Fruit fly (Drosophila melanogaster) whole organism, prepupa: ENCODE data around the gene Smvt.

ENCODE experiments used
- CG10631 ChIP-seq: fragments of 200-800 bp; sonication (Bioruptor generic); optimal IDR thresholded peaks from 2 replicates; lab custom pipeline; 2016; ENCODE audit warnings: missing biosample characterization, missing genetic modification characterization
- CG10669 ChIP-seq: fragments of 200-800 bp; sonication (Bioruptor generic); optimal IDR thresholded peaks from 3 replicates; lab custom pipeline; 2018; ENCODE audit warnings: missing biosample characterization, mild to moderate bottlenecking, missing genetic modification characterization, moderate library complexity
- CG11294 ChIP-seq: fragments of 200-800 bp; sonication (Bioruptor generic); IDR thresholded peaks from 2 replicates; pipeline ENCODE4 v1.3.6; 2022; ENCODE audit warnings: missing biosample characterization, missing genetic modification characterization
- CG11762 ChIP-seq: fragments of 200-800 bp; sonication (Bioruptor generic); optimal IDR thresholded peaks from 3 replicates; lab custom pipeline; 2016; ENCODE audit warnings: missing biosample characterization, missing genetic modification characterization; ENCODE audit not compliant: insufficient read depth
- CG11902 ChIP-seq: fragments of 200-800 bp; sonication (Bioruptor generic); optimal IDR thresholded peaks from 3 replicates; lab custom pipeline; 2016; ENCODE audit warnings: missing biosample characterization, missing genetic modification characterization
- CG15336 ChIP-seq: fragments of 200-800 bp; sonication (Bioruptor generic); IDR thresholded peaks from 2 replicates; pipeline ENCODE4 v1.3.6; 2022; ENCODE audit warnings: missing biosample characterization, missing genetic modification characterization
- CG1621 ChIP-seq: fragments of 200-800 bp; sonication (Bioruptor generic); optimal IDR thresholded peaks from 3 replicates; lab custom pipeline; 2018; ENCODE audit warnings: missing biosample characterization, mild to moderate bottlenecking, missing genetic modification characterization
- CG3032 ChIP-seq: fragments of 200-800 bp; optimal IDR thresholded peaks from 2 replicates; lab custom pipeline; 2019; ENCODE audit warnings: missing biosample characterization, mild to moderate bottlenecking, missing genetic modification characterization, moderate library complexity
- CG31627 ChIP-seq: fragments of 200-800 bp; sonication (Bioruptor generic); optimal IDR thresholded peaks from 3 replicates; lab custom pipeline; 2016; ENCODE audit warnings: missing biosample characterization, missing genetic modification characterization
- CG32006 ChIP-seq: fragments of 200-800 bp; sonication (Bioruptor generic); optimal IDR thresholded peaks from 3 replicates; lab custom pipeline; 2017; ENCODE audit warnings: missing biosample characterization, mild to moderate bottlenecking, missing genetic modification characterization
- CG34406 ChIP-seq: fragments of 200-800 bp; sonication (Bioruptor generic); optimal IDR thresholded peaks from 3 replicates; lab custom pipeline; 2016; ENCODE audit warnings: missing biosample characterization, missing genetic modification characterization
- CG3919 ChIP-seq: fragments of 200-800 bp; sonication (Bioruptor generic); optimal IDR thresholded peaks from 3 replicates; lab custom pipeline; 2016; ENCODE audit warnings: missing biosample characterization, missing genetic modification characterization
- CG4318 ChIP-seq: fragments of 200-800 bp; sonication (Bioruptor generic); optimal IDR thresholded peaks from 3 replicates; lab custom pipeline; 2017; ENCODE audit warnings: missing biosample characterization, mild to moderate bottlenecking, missing genetic modification characterization
- CG6163 ChIP-seq: fragments of 200-800 bp; sonication (Bioruptor generic); IDR thresholded peaks from 3 replicates; pipeline ENCODE4 v1.3.6; 2022; ENCODE audit warnings: missing biosample characterization, missing genetic modification characterization
- CG6276 ChIP-seq: fragments of 200-800 bp; sonication (Bioruptor generic); optimal IDR thresholded peaks from 2 replicates; lab custom pipeline; 2017; ENCODE audit warnings: missing biosample characterization, mild to moderate bottlenecking, missing genetic modification characterization
- CG6792 ChIP-seq: fragments of 200-800 bp; sonication (Bioruptor generic); optimal IDR thresholded peaks from 3 replicates; lab custom pipeline; 2016; ENCODE audit warnings: missing biosample characterization, missing genetic modification characterization
- CG6854 ChIP-seq: fragments of 200-800 bp; sonication (Bioruptor generic); optimal IDR thresholded peaks from 2 replicates; lab custom pipeline; 2017; ENCODE audit warnings: missing biosample characterization, mild to moderate bottlenecking, missing genetic modification characterization
- CG7368 ChIP-seq: fragments of 200-800 bp; sonication (Bioruptor generic); optimal IDR thresholded peaks from 3 replicates; lab custom pipeline; 2016; ENCODE audit warnings: missing biosample characterization, missing genetic modification characterization
- CG8119 ChIP-seq: fragments of 200-800 bp; sonication (Bioruptor generic); IDR thresholded peaks from 3 replicates; pipeline ENCODE4 v1.3.6; 2022; ENCODE audit warnings: missing biosample characterization, missing genetic modification characterization
- CG8319 ChIP-seq: fragments of 200-800 bp; sonication (Bioruptor generic); optimal IDR thresholded peaks from 3 replicates; lab custom pipeline; 2016; ENCODE audit warnings: missing biosample characterization, missing genetic modification characterization
- CG9139 ChIP-seq: fragments of 200-800 bp; sonication (Bioruptor generic); optimal IDR thresholded peaks from 3 replicates; lab custom pipeline; 2017; ENCODE audit warnings: missing biosample characterization, mild to moderate bottlenecking, missing genetic modification characterization
- Eip75B ChIP-seq: fragments of 200-800 bp; sonication (Bioruptor generic); optimal IDR thresholded peaks from 3 replicates; lab custom pipeline; 2016; ENCODE audit warnings: missing biosample characterization, missing genetic modification characterization
- Eip78C ChIP-seq: fragments of 200-800 bp; sonication (Bioruptor generic); peaks from one replicate; lab custom pipeline; 2016; ENCODE audit warnings: missing biosample characterization, missing genetic modification characterization
- Eip93F ChIP-seq: fragments of 200-800 bp; sonication (Bioruptor generic); optimal IDR thresholded peaks from 2 replicates; lab custom pipeline; 2016; ENCODE audit warnings: missing biosample characterization, mild to moderate bottlenecking, missing genetic modification characterization
- Ets21C ChIP-seq: fragments of 200-800 bp; sonication (Bioruptor generic); optimal IDR thresholded peaks from 3 replicates; lab custom pipeline; 2016; ENCODE audit warnings: missing biosample characterization, missing genetic modification characterization
- Ets96B ChIP-seq: fragments of 200-800 bp; optimal IDR thresholded peaks from 2 replicates; lab custom pipeline; 2019; ENCODE audit warnings: missing biosample characterization, mild to moderate bottlenecking, missing genetic modification characterization, moderate library complexity
- Gug ChIP-seq: fragments of 200-800 bp; sonication (Bioruptor generic); IDR thresholded peaks from 2 replicates; pipeline ENCODE4 v1.3.6; 2022; ENCODE audit warnings: missing biosample characterization, missing genetic modification characterization
- Hr4 ChIP-seq: fragments of 200-800 bp; sonication (Bioruptor generic); optimal IDR thresholded peaks from 3 replicates; lab custom pipeline; 2016; ENCODE audit warnings: missing biosample characterization, missing genetic modification characterization
- Lpt ChIP-seq: fragments of 200-800 bp; sonication (Bioruptor generic); optimal IDR thresholded peaks from 3 replicates; lab custom pipeline; 2016; ENCODE audit warnings: missing biosample characterization, missing genetic modification characterization
- OdsH ChIP-seq: fragments of 200-800 bp; sonication (Bioruptor generic); optimal IDR thresholded peaks from 3 replicates; lab custom pipeline; 2016; ENCODE audit warnings: missing biosample characterization, missing genetic modification characterization
- Smox ChIP-seq: fragments of 200-800 bp; sonication (Bioruptor generic); optimal IDR thresholded peaks from 3 replicates; lab custom pipeline; 2016; ENCODE audit warnings: missing biosample characterization, missing genetic modification characterization
- Sox102F ChIP-seq: fragments of 200-800 bp; sonication (Bioruptor generic); optimal IDR thresholded peaks from 2 replicates; lab custom pipeline; 2016; ENCODE audit warnings: missing biosample characterization, mild to moderate bottlenecking, missing genetic modification characterization
- Sox14 ChIP-seq: fragments of 200-800 bp; sonication (Bioruptor generic); optimal IDR thresholded peaks from 3 replicates; lab custom pipeline; 2016; ENCODE audit warnings: missing biosample characterization, missing genetic modification characterization
- Sox15 ChIP-seq: fragments of 200-800 bp; sonication (Bioruptor generic); optimal IDR thresholded peaks from 3 replicates; lab custom pipeline; 2016; ENCODE audit warnings: missing biosample characterization, missing genetic modification characterization
- achi ChIP-seq: fragments of 200-800 bp; sonication (Bioruptor generic); optimal IDR thresholded peaks from 3 replicates; lab custom pipeline; 2016; ENCODE audit warnings: missing biosample characterization, missing genetic modification characterization
- acj6 ChIP-seq: fragments of 200-800 bp; sonication (Bioruptor generic); optimal IDR thresholded peaks from 3 replicates; lab custom pipeline; 2016; ENCODE audit warnings: missing biosample characterization, missing genetic modification characterization
- cyc ChIP-seq: fragments of 200-800 bp; sonication (Bioruptor generic); optimal IDR thresholded peaks from 3 replicates; lab custom pipeline; 2016; ENCODE audit warnings: missing biosample characterization, missing genetic modification characterization
- dac ChIP-seq: fragments of 200-800 bp; sonication (Bioruptor generic); optimal IDR thresholded peaks from 2 replicates; lab custom pipeline; 2017; ENCODE audit warnings: missing biosample characterization, mild to moderate bottlenecking, missing genetic modification characterization
- dsx ChIP-seq: fragments of 200-800 bp; optimal IDR thresholded peaks from 3 replicates; lab custom pipeline; 2019; ENCODE audit warnings: missing biosample characterization, mild to moderate bottlenecking, missing genetic modification characterization, moderate library complexity; ENCODE audit not compliant: poor library complexity, severe bottlenecking
- eg ChIP-seq: fragments of 200-800 bp; sonication (Bioruptor generic); IDR thresholded peaks from 3 replicates; pipeline ENCODE4 v1.3.6; 2022; ENCODE audit warnings: missing biosample characterization, missing genetic modification characterization
- esn ChIP-seq: fragments of 200-800 bp; sonication (Bioruptor generic); optimal IDR thresholded peaks from 2 replicates; lab custom pipeline; 2016; ENCODE audit warnings: missing biosample characterization, mild to moderate bottlenecking, missing genetic modification characterization, moderate library complexity
- fd85E ChIP-seq: fragments of 200-800 bp; sonication (Bioruptor generic); optimal IDR thresholded peaks from 3 replicates; lab custom pipeline; 2016; ENCODE audit warnings: missing biosample characterization, missing genetic modification characterization
- fkh ChIP-seq: fragments of 200-800 bp; sonication (Bioruptor generic); optimal IDR thresholded peaks from 3 replicates; lab custom pipeline; 2017; ENCODE audit warnings: missing biosample characterization, mild to moderate bottlenecking, missing genetic modification characterization, moderate library complexity
- lz ChIP-seq: fragments of 200-800 bp; sonication (Bioruptor generic); optimal IDR thresholded peaks from 3 replicates; lab custom pipeline; 2016; ENCODE audit warnings: missing biosample characterization, missing genetic modification characterization
- net ChIP-seq: fragments of 200-800 bp; sonication (Bioruptor generic); optimal IDR thresholded peaks from 3 replicates; lab custom pipeline; 2016; ENCODE audit warnings: missing biosample characterization, missing genetic modification characterization
- pdm3 ChIP-seq: fragments of 200-800 bp; sonication (Bioruptor generic); optimal IDR thresholded peaks from 3 replicates; lab custom pipeline; 2016; ENCODE audit warnings: missing biosample characterization, missing genetic modification characterization
- salr ChIP-seq, 2 experiments: fragments of 200-800 bp; sonication (Bioruptor generic); optimal IDR thresholded peaks; 3 replicates each; lab custom pipeline; 2016 to 2018; ENCODE audit warnings: missing biosample characterization in 2 of 2, missing genetic modification characterization in 2 of 2, mild to moderate bottlenecking in 1 of 2
- svp ChIP-seq: fragments of 200-800 bp; sonication (Bioruptor generic); peaks from one replicate; lab custom pipeline; 2016; ENCODE audit warnings: missing biosample characterization, missing genetic modification characterization
- topi ChIP-seq: fragments of 200-800 bp; sonication (Bioruptor generic); optimal IDR thresholded peaks from 3 replicates; lab custom pipeline; 2016; ENCODE audit warnings: missing biosample characterization, missing genetic modification characterization
- vri ChIP-seq: fragments of 200-800 bp; sonication (Bioruptor generic); optimal IDR thresholded peaks from 3 replicates; lab custom pipeline; 2016; ENCODE audit warnings: missing biosample characterization, mild to moderate bottlenecking, missing genetic modification characterization

The Smvt gene

dm6 chr3R:31768198-31768597 is 6.8 kb upstream of the Smvt start (continued):
- TF ChIP-seq Gug (peak; percentile 65), CG8319 (GFP tag; lab: Kevin White, UChicago) (no peak), fd85E (GFP tag; lab: Kevin White, UChicago) (no peak), Eip93F (GFP tag; lab: Kevin White, UChicago) (no peak), esn (no peak), CG9139 (GFP tag; lab: Kevin White, UChicago) (no peak), CG10669 (GFP tag; lab: Kevin White, UChicago) (peak; percentile 24), CG6276 (peak; percentile 83), Eip78C (GFP tag; lab: Kevin White, UChicago) (peak; percentile 91), Sox102F (GFP tag; lab: Kevin White, UChicago) (no peak), CG1621 (tag; lab: Kevin White, UChicago) (no peak), fkh (GFP tag; lab: Kevin White, UChicago) (no peak), CG10631 (GFP tag; lab: Kevin White, UChicago) (peak; percentile 68), achi (GFP tag; lab: Kevin White, UChicago) (peak; percentile 81), CG11762 (GFP tag; lab: Kevin White, UChicago) (peak; percentile 62)

dm6 chr3R:31767528-31767927 is 6.1 kb upstream of the Smvt start:
- TF ChIP-seq CG15336 (GFP tag; lab: Robert Waterston, UW) (peak; percentile 63), Sox15 (peak; percentile 13), eg (no peak), Hr4 (peak; percentile 75), CG11294 (no peak), OdsH (GFP tag; lab: Kevin White, UChicago) (peak; percentile 71), Smox (GFP tag; lab: Kevin White, UChicago) (no peak), Sox14 (peak; percentile 4), acj6 (GFP tag; lab: Kevin White, UChicago) (peak; percentile 59), Eip75B (GFP tag; lab: Kevin White, UChicago) (no peak), dsx (GFP tag; lab: Kevin White, UChicago) (no peak), lz (peak; percentile 10), Eip93F (GFP tag; lab: Kevin White, UChicago) (no peak), net (GFP tag; lab: Kevin White, UChicago) (peak; percentile 32), svp (GFP tag; lab: Kevin White, UChicago) (peak; percentile 78), CG4318 (GFP tag; lab: Kevin White, UChicago) (peak; percentile 57), CG8119 (GFP tag; lab: Robert Waterston, UW) (peak; percentile 60), Ets21C (GFP tag; lab: Kevin White, UChicago) (no peak), CG6276 (peak; percentile 58), CG31627 (GFP tag; lab: Kevin White, UChicago) (no peak), fd85E (GFP tag; lab: Kevin White, UChicago) (no peak), esn (peak; percentile 5), pdm3 (GFP tag; lab: Kevin White, UChicago) (peak; percentile 52), topi (GFP tag; lab: Kevin White, UChicago) (peak; percentile 3), CG10631 (GFP tag; lab: Kevin White, UChicago) (peak; percentile 61), CG7368 (GFP tag; lab: Kevin White, UChicago) (peak; percentile 23), dac (GFP tag; lab: Kevin White, UChicago) (peak; percentile 28), Lpt (GFP tag; lab: Kevin White, UChicago) (peak; percentile 14), CG11902 (GFP tag; lab: Kevin White, UChicago) (peak; percentile 23), CG34406 (peak; percentile 50), CG6854 (GFP tag; lab: Kevin White, UChicago) (no peak), Ets96B (tag; lab: Kevin White, UChicago) (peak; percentile 30), CG32006 (GFP tag; lab: Kevin White, UChicago) (peak; percentile 82), vri (GFP tag; lab: Kevin White, UChicago) (no peak), achi (GFP tag; lab: Kevin White, UChicago) (peak; percentile 50), Gug (no peak), Eip78C (GFP tag; lab: Kevin White, UChicago) (peak; percentile 92), salr (GFP tag; optimal IDR thresholded peaks at IDR 0.05; lab: Kevin White, UChicago) (peak in 1 of 2 experiments; percentile 51), CG6163 (no peak), CG3919 (GFP tag; lab: Kevin White, UChicago) (peak; percentile 53), cyc (GFP tag; lab: Kevin White, UChicago) (peak; percentile 7), CG3032 (tag; lab: Kevin White, UChicago) (peak; percentile 33), CG6792 (peak; percentile 31)
